ENCODE assay signal across 3 worm cellular contexts in the genomic region with DNA sequence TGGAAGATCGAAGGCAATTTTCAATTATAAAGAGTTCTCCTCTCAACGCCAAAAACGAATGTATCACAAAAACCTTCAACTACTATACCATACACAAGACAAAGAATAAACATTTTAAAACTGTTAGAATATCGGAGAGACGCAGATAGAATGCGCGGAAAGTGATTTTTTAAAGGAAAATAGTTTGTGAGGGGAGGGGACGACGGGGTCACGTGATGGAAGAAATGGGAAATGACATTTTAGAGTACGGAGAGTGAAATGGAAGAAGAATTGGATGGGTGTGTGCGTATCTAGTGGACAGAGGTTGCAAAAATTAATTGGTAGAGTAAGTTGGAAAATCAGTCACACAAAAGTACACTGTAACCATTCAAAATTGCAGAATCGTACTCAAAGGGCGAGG.
TF ChIP-seq lines count a peak whose summit lies in the region.

No protein-coding gene starts in this region.

TF ChIP-seq in whole organism, L1 larva, 84 proteins besides CTCF, POLR2A, EP300 and RAD21 (continued from another document):
- no peak for TF ChIP-seq hlh-4 (tag; optimal IDR thresholded peaks at IDR 0.05; lab: Kevin White, UChicago)
- TF ChIP-seq lin-14 (GFP tag; optimal IDR thresholded peaks at IDR 0.05; lab: Kevin White, UChicago): peak; percentile 85
- peak; percentile 82 for TF ChIP-seq nhr-71 (tag; optimal IDR thresholded peaks at IDR 0.05; lab: Kevin White, UChicago)
- TF ChIP-seq lir-3 (tag; optimal IDR thresholded peaks at IDR 0.05; lab: Kevin White, UChicago; ENCODE audit: poor library complexity): peak; percentile 15
- TF ChIP-seq sup-37 (GFP tag; optimal IDR thresholded peaks at IDR 0.05; lab: Kevin White, UChicago): no peak
- peak; percentile 37 for TF ChIP-seq snpc-4 (tag; optimal IDR thresholded peaks at IDR 0.05; lab: Kevin White, UChicago)
- TF ChIP-seq nhr-237 (tag; optimal IDR thresholded peaks at IDR 0.05; lab: Kevin White, UChicago): peak; percentile 53
- no peak for TF ChIP-seq ces-1 (GFP tag; optimal IDR thresholded peaks at IDR 0.05; lab: Kevin White, UChicago)
- TF ChIP-seq C34B4.2 (tag; optimal IDR thresholded peaks at IDR 0.05; lab: Kevin White, UChicago): no peak
- TF ChIP-seq ama-1 (optimal IDR thresholded peaks at IDR 0.05; lab: Kevin White, UChicago): no peak
- TF ChIP-seq nhr-90 (tag; optimal IDR thresholded peaks at IDR 0.05; lab: Kevin White, UChicago; ENCODE audit: poor library complexity): peak; percentile 86
- TF ChIP-seq egl-13 (tag; optimal IDR thresholded peaks at IDR 0.05; lab: Kevin White, UChicago): no peak
- no peak for TF ChIP-seq egl-27 (tag; optimal IDR thresholded peaks at IDR 0.05; lab: Kevin White, UChicago)
- peak; percentile 26 for TF ChIP-seq rnt-1 (tag; optimal IDR thresholded peaks at IDR 0.05; lab: Kevin White, UChicago)
- TF ChIP-seq alr-1 (tag; optimal IDR thresholded peaks at IDR 0.05; lab: Kevin White, UChicago; ENCODE audit: borderline replicate concordance): no peak
- peak; percentile 55 for TF ChIP-seq swsn-7 (tag; optimal IDR thresholded peaks at IDR 0.05; lab: Kevin White, UChicago)
- TF ChIP-seq snu-23 (GFP tag; optimal IDR thresholded peaks at IDR 0.05; lab: Kevin White, UChicago): peak; percentile 88
- no peak for TF ChIP-seq nhr-28 (tag; optimal IDR thresholded peaks at IDR 0.05; lab: Kevin White, UChicago)
- peak; percentile 41 for TF ChIP-seq tbx-2 (tag; optimal IDR thresholded peaks at IDR 0.05; lab: Kevin White, UChicago)
- peak; percentile 59 for TF ChIP-seq xbp-1 (tag; optimal IDR thresholded peaks at IDR 0.05; lab: Kevin White, UChicago)
- TF ChIP-seq elt-3 (tag; optimal IDR thresholded peaks at IDR 0.05; lab: Kevin White, UChicago): peak in 2 of 6 experiments; percentile 57 to 82
- peak; percentile 69 for TF ChIP-seq skn-1 (tag; optimal IDR thresholded peaks at IDR 0.05; lab: Kevin White, UChicago)
- peak; percentile 45 to 52 (median 49) for TF ChIP-seq dpl-1 (GFP tag; optimal IDR thresholded peaks at IDR 0.05; lab: Kevin White, UChicago)
- TF ChIP-seq fos-1 (tag; optimal IDR thresholded peaks at IDR 0.05; lab: Kevin White, UChicago): peak; percentile 23
- TF ChIP-seq hpl-2 (GFP tag; optimal IDR thresholded peaks at IDR 0.05; lab: Kevin White, UChicago): no peak
- peak; percentile 9 to 66 for TF ChIP-seq lin-35 (GFP tag; optimal IDR thresholded peaks at IDR 0.05; lab: Kevin White, UChicago)
- TF ChIP-seq efl-3 (GFP tag; optimal IDR thresholded peaks at IDR 0.05; lab: Kevin White, UChicago): no peak
- peak; percentile 86 for TF ChIP-seq mep-1 (tag; optimal IDR thresholded peaks at IDR 0.05; lab: Kevin White, UChicago)
- TF ChIP-seq Y116A8C.19 (tag; optimal IDR thresholded peaks at IDR 0.05; lab: Kevin White, UChicago; ENCODE audit: borderline replicate concordance): no peak
- TF ChIP-seq C16A3.4 (tag; optimal IDR thresholded peaks at IDR 0.05; lab: Kevin White, UChicago): peak; percentile 50
- peak; percentile 63; the same call in 1 of the 2 replicates for TF ChIP-seq grh-1 (GFP tag; IDR thresholded peaks at IDR 0.05; lab: Robert Waterston, UW)
- TF ChIP-seq nhr-85 (tag; lab: Kevin White, UChicago): peak; percentile 96
- TF ChIP-seq ceh-82 (tag; optimal IDR thresholded peaks at IDR 0.05; lab: Kevin White, UChicago): no peak
- no peak for TF ChIP-seq zip-4 (GFP tag; optimal IDR thresholded peaks at IDR 0.05; lab: Kevin White, UChicago)
- peak; percentile 66 for TF ChIP-seq nhr-19 (GFP tag; conservative IDR thresholded peaks at IDR 0.05; lab: Robert Waterston, UW)
- peak; percentile 34 to 54 for TF ChIP-seq efl-1 (optimal IDR thresholded peaks at IDR 0.05; lab: Kevin White, UChicago)
- TF ChIP-seq efl-1 (GFP tag; optimal IDR thresholded peaks at IDR 0.05 in 1 of 2; lab: Kevin White, UChicago): peak; percentile 34 to 95
- TF ChIP-seq nhr-20 (tag; optimal IDR thresholded peaks at IDR 0.05; lab: Kevin White, UChicago): peak; percentile 90
- no peak for TF ChIP-seq aly-2 (tag; optimal IDR thresholded peaks at IDR 0.05; lab: Kevin White, UChicago)
- TF ChIP-seq F16B12.6 (tag; optimal IDR thresholded peaks at IDR 0.05; lab: Kevin White, UChicago): no peak
TF ChIP-seq in whole organism, L1 larva: peak in this region for 30.

TF ChIP-seq in whole organism, L2 larva, 48 proteins besides CTCF, POLR2A, EP300 and RAD21 (continued from another document):
- TF ChIP-seq ceh-16 (tag; optimal IDR thresholded peaks at IDR 0.05; lab: Kevin White, UChicago) (peak; percentile 72), Y55F3AM.14 (GFP tag; optimal IDR thresholded peaks at IDR 0.05; lab: Kevin White, UChicago) (no peak), lin-13 (GFP tag; optimal IDR thresholded peaks at IDR 0.05; lab: Kevin White, UChicago) (no peak), nhr-237 (tag; optimal IDR thresholded peaks at IDR 0.05; lab: Kevin White, UChicago) (no peak), nhr-77 (tag; optimal IDR thresholded peaks at IDR 0.05; lab: Kevin White, UChicago) (no peak), ztf-11 (tag; optimal IDR thresholded peaks at IDR 0.05; lab: Kevin White, UChicago) (no peak), ceh-82 (tag; optimal IDR thresholded peaks at IDR 0.05; lab: Kevin White, UChicago) (no peak), zag-1 (tag; optimal IDR thresholded peaks at IDR 0.05; lab: Kevin White, UChicago) (no peak), nhr-25 (tag; optimal IDR thresholded peaks at IDR 0.05; lab: Kevin White, UChicago) (peak; percentile 89), mab-5 (tag; optimal IDR thresholded peaks at IDR 0.05; lab: Kevin White, UChicago) (no peak), ztf-1 (GFP tag; conservative IDR thresholded peaks at IDR 0.05; lab: Robert Waterston, UW) (no peak), sma-3 (GFP tag; optimal IDR thresholded peaks at IDR 0.05; lab: Kevin White, UChicago) (peak; percentile 79), elt-3 (tag; optimal IDR thresholded peaks at IDR 0.05; lab: Kevin White, UChicago) (no peak), unc-39 (tag; optimal IDR thresholded peaks at IDR 0.05; lab: Kevin White, UChicago) (no peak), ama-1 (optimal IDR thresholded peaks at IDR 0.05; lab: Kevin White, UChicago) (no peak), lin-39 (tag; optimal IDR thresholded peaks at IDR 0.05; lab: Kevin White, UChicago) (no peak), mdl-1 (tag; optimal IDR thresholded peaks at IDR 0.05; lab: Kevin White, UChicago) (no peak), unc-62 (GFP tag; optimal IDR thresholded peaks at IDR 0.05; lab: Kevin White, UChicago) (no peak), snpc-4 (tag; optimal IDR thresholded peaks at IDR 0.05; lab: Kevin White, UChicago) (no peak), sem-4 (tag; optimal IDR thresholded peaks at IDR 0.05; lab: Kevin White, UChicago) (no peak), dmd-4 (tag; optimal IDR thresholded peaks at IDR 0.05; lab: Kevin White, UChicago) (no peak), aly-2 (tag; optimal IDR thresholded peaks at IDR 0.05; lab: Kevin White, UChicago) (no peak), lin-11 (tag; optimal IDR thresholded peaks at IDR 0.05; lab: Kevin White, UChicago) (no peak), egl-27 (tag; optimal IDR thresholded peaks at IDR 0.05; lab: Kevin White, UChicago) (peak; percentile 27), nhr-12 (tag; optimal IDR thresholded peaks at IDR 0.05; lab: Kevin White, UChicago) (no peak), elt-1 (tag; optimal IDR thresholded peaks at IDR 0.05; lab: Kevin White, UChicago) (no peak), nhr-21 (tag; optimal IDR thresholded peaks at IDR 0.05; lab: Kevin White, UChicago) (peak; percentile 41), fos-1 (tag; optimal IDR thresholded peaks at IDR 0.05; lab: Kevin White, UChicago) (peak; percentile 9), nhr-129 (tag; optimal IDR thresholded peaks at IDR 0.05; lab: Kevin White, UChicago) (peak; percentile 63), R02D3.7 (tag; optimal IDR thresholded peaks at IDR 0.05; lab: Kevin White, UChicago) (no peak), nhr-11 (tag; optimal IDR thresholded peaks at IDR 0.05; lab: Kevin White, UChicago) (no peak), F13H6.1 (tag; optimal IDR thresholded peaks at IDR 0.05; lab: Kevin White, UChicago) (peak; percentile 9), nhr-10 (tag; optimal IDR thresholded peaks at IDR 0.05; lab: Kevin White, UChicago) (no peak), skn-1 (tag; optimal IDR thresholded peaks at IDR 0.05; lab: Kevin White, UChicago) (no peak)

TF ChIP-seq in whole organism, L4 larva, 104 proteins besides CTCF, POLR2A, EP300 and RAD21 (continued from another document):
- TF ChIP-seq T20F7.1 (GFP tag; optimal IDR thresholded peaks at IDR 0.05; lab: Kevin White, UChicago) (no peak), nhr-77 (tag; optimal IDR thresholded peaks at IDR 0.05; lab: Kevin White, UChicago) (peak; percentile 21), fos-1 (tag; optimal IDR thresholded peaks at IDR 0.05; lab: Kevin White, UChicago) (no peak), spr-3 (GFP tag; optimal IDR thresholded peaks at IDR 0.05; lab: Kevin White, UChicago) (no peak), jun-1 (tag; optimal IDR thresholded peaks at IDR 0.05; lab: Kevin White, UChicago) (no peak), nhr-28 (tag; optimal IDR thresholded peaks at IDR 0.05; lab: Kevin White, UChicago) (peak; percentile 59), ces-1 (GFP tag; optimal IDR thresholded peaks at IDR 0.05; lab: Kevin White, UChicago) (no peak), dpl-1 (GFP tag; optimal IDR thresholded peaks at IDR 0.05; lab: Kevin White, UChicago) (no peak), hif-1 (tag; optimal IDR thresholded peaks at IDR 0.05; lab: Kevin White, UChicago) (no peak), Y5F2A.4 (GFP tag; optimal IDR thresholded peaks at IDR 0.05; lab: Kevin White, UChicago) (no peak), unc-62 (GFP tag; optimal IDR thresholded peaks at IDR 0.05 in 1 of 2; lab: Kevin White, UChicago) (peak in 1 of 2 experiments; percentile 93), unc-62 (tag; optimal IDR thresholded peaks at IDR 0.05; lab: Kevin White, UChicago) (no peak)
